Fruit fly (Drosophila melanogaster) whole organism, embryonic: Measurements from ENCODE around the gene CG14452.
A peak's percentile ranks its signal among the peaks of the same experiment; 100 is the strongest.

Experiments
- ATbp ChIP-seq: fragments of 200-800 bp; sonication (Bioruptor generic); optimal IDR thresholded peaks from 2 replicates; lab custom pipeline; 2017; ENCODE audit warnings: missing biosample characterization, mild to moderate bottlenecking, missing genetic modification characterization, missing genetic modification reagents
- Atf3 ChIP-seq: fragments of 200-800 bp; sonication (Bioruptor generic); optimal IDR thresholded peaks from 3 replicates; lab custom pipeline; 2016; ENCODE audit warnings: missing biosample characterization, missing genetic modification characterization
- CG11085 ChIP-seq: fragments of 200-800 bp; sonication (Bioruptor generic); IDR thresholded peaks from 2 replicates; pipeline ENCODE4 v1.3.6; 2022; ENCODE audit warnings: missing biosample characterization, missing genetic modification characterization
- CG11504 ChIP-seq: fragments of 200-800 bp; sonication (Bioruptor generic); optimal IDR thresholded peaks from 3 replicates; lab custom pipeline; 2019; ENCODE audit warnings: missing biosample characterization, mild to moderate bottlenecking, missing genetic modification characterization, moderate library complexity
- CG12659 ChIP-seq: fragments of 200-800 bp; sonication (Bioruptor generic); optimal IDR thresholded peaks from 3 replicates; lab custom pipeline; 2017; ENCODE audit warnings: mild to moderate bottlenecking, missing biosample characterization, missing genetic modification reagents, missing genetic modification characterization
- CG13624 ChIP-seq: fragments of 200-800 bp; sonication (Bioruptor generic); optimal IDR thresholded peaks from 2 replicates; lab custom pipeline; 2016; ENCODE audit warnings: missing biosample characterization, missing genetic modification characterization
- CG14860 ChIP-seq: fragments of 200-800 bp; sonication (Bioruptor generic); IDR thresholded peaks from 3 replicates; pipeline ENCODE4 v1.3.6; 2022; ENCODE audit warnings: missing biosample characterization, missing genetic modification characterization; ENCODE audit not compliant: partially characterized antibody
- CG15696 ChIP-seq: fragments of 200-800 bp; sonication (Bioruptor generic); optimal IDR thresholded peaks from 2 replicates; lab custom pipeline; 2019; ENCODE audit warnings: missing biosample characterization, mild to moderate bottlenecking, missing genetic modification characterization, moderate library complexity
- CG18476 ChIP-seq: fragments of 200-800 bp; sonication (Bioruptor generic); optimal IDR thresholded peaks from 2 replicates; lab custom pipeline; 2016; ENCODE audit warnings: missing biosample characterization, mild to moderate bottlenecking, missing genetic modification characterization
- CG2116 ChIP-seq: fragments of 200-800 bp; sonication (Bioruptor generic); optimal IDR thresholded peaks from 3 replicates; lab custom pipeline; 2018; ENCODE audit warnings: missing biosample characterization, mild to moderate bottlenecking, missing genetic modification characterization
- CG30020 ChIP-seq: fragments of 200-800 bp; optimal IDR thresholded peaks from 2 replicates; lab custom pipeline; 2019; ENCODE audit warnings: missing biosample characterization, mild to moderate bottlenecking, missing genetic modification characterization, moderate library complexity
- CG30431 ChIP-seq: fragments of 200-800 bp; sonication (Bioruptor generic); optimal IDR thresholded peaks from 2 replicates; lab custom pipeline; 2017; ENCODE audit warnings: missing biosample characterization, missing genetic modification characterization
- CG31388 ChIP-seq: fragments of 200-800 bp; sonication (Bioruptor generic); optimal IDR thresholded peaks from 2 replicates; lab custom pipeline; 2016; ENCODE audit warnings: missing biosample characterization, missing genetic modification characterization
- CG33213 ChIP-seq: fragments of 200-800 bp; sonication (Bioruptor generic); optimal IDR thresholded peaks from 3 replicates; lab custom pipeline; 2016; ENCODE audit warnings: missing biosample characterization, missing genetic modification characterization
- CG3407 ChIP-seq: fragments of 200-800 bp; sonication (Bioruptor generic); optimal IDR thresholded peaks from 2 replicates; lab custom pipeline; 2018; ENCODE audit warnings: missing biosample characterization, mild to moderate bottlenecking, missing genetic modification characterization
- CG4424 ChIP-seq: fragments of 200-800 bp; sonication (Bioruptor generic); optimal IDR thresholded peaks from 3 replicates; lab custom pipeline; 2016; ENCODE audit warnings: missing biosample characterization, missing genetic modification characterization
- CG6272 ChIP-seq: fragments of 200-800 bp; sonication (Bioruptor generic); IDR thresholded peaks from 2 replicates; pipeline ENCODE4 v1.3.6; 2022; ENCODE audit warnings: missing biosample characterization, missing genetic modification characterization
- CG6654 ChIP-seq: fragments of 200-800 bp; sonication (Bioruptor generic); optimal IDR thresholded peaks from 2 replicates; lab custom pipeline; 2017; ENCODE audit warnings: missing biosample characterization, mild to moderate bottlenecking, missing genetic modification characterization
- CG7963 ChIP-seq: fragments of 200-800 bp; sonication (Bioruptor generic); IDR thresholded peaks from 3 replicates; pipeline ENCODE4 v1.3.6; 2022; ENCODE audit warnings: missing biosample characterization, missing genetic modification characterization; ENCODE audit not compliant: partially characterized antibody
- CG8359 ChIP-seq: fragments of 200-800 bp; sonication (Bioruptor generic); optimal IDR thresholded peaks from 2 replicates; lab custom pipeline; 2017; ENCODE audit warnings: missing biosample characterization, mild to moderate bottlenecking, missing genetic modification characterization, borderline replicate concordance
- CG8765 ChIP-seq: fragments of 200-800 bp; sonication (Bioruptor generic); IDR thresholded peaks from 2 replicates; pipeline ENCODE4 v1.3.6; 2022; ENCODE audit warnings: missing biosample characterization, missing genetic modification characterization
- CG8944 ChIP-seq: fragments of 200-800 bp; sonication (Bioruptor generic); optimal IDR thresholded peaks from 3 replicates; lab custom pipeline; 2016; ENCODE audit warnings: missing biosample characterization, missing genetic modification characterization
- Doc3 ChIP-seq: fragments of 200-800 bp; sonication (Bioruptor generic); IDR thresholded peaks from 3 replicates; pipeline ENCODE4 v1.3.6; 2022; ENCODE audit warnings: missing biosample characterization, missing genetic modification characterization; ENCODE audit not compliant: partially characterized antibody
- H2.0 ChIP-seq: fragments of 200-800 bp; sonication (Bioruptor generic); IDR thresholded peaks from 2 replicates; pipeline ENCODE4 v1.3.6; 2022; ENCODE audit warnings: missing biosample characterization, missing genetic modification characterization
- Hand ChIP-seq: fragments of 200-800 bp; sonication (Bioruptor generic); optimal IDR thresholded peaks from 2 replicates; lab custom pipeline; 2017; ENCODE audit warnings: mild to moderate bottlenecking, missing biosample characterization, missing genetic modification reagents, missing genetic modification characterization
- Mes4 ChIP-seq: fragments of 200-800 bp; sonication (Bioruptor generic); optimal IDR thresholded peaks from 2 replicates; lab custom pipeline; 2016; ENCODE audit warnings: missing biosample characterization, missing genetic modification characterization
- Nf-YA ChIP-seq: fragments of 200-800 bp; sonication (Bioruptor generic); IDR thresholded peaks from 2 replicates; pipeline ENCODE4 v1.3.6; 2022; ENCODE audit warnings: missing biosample characterization, missing genetic modification characterization
- Opbp ChIP-seq: fragments of 200-800 bp; sonication (Bioruptor generic); IDR thresholded peaks from 3 replicates; pipeline ENCODE4 v1.3.6; 2022; ENCODE audit warnings: missing biosample characterization, missing genetic modification characterization; ENCODE audit not compliant: partially characterized antibody
- TFAM ChIP-seq: fragments of 200-800 bp; sonication (Bioruptor generic); optimal IDR thresholded peaks from 2 replicates; lab custom pipeline; 2017; ENCODE audit warnings: missing biosample characterization, missing genetic modification characterization, inconsistent platforms
- abd-A ChIP-seq: fragments of 200-800 bp; sonication (Bioruptor generic); optimal IDR thresholded peaks from 3 replicates; lab custom pipeline; 2019; ENCODE audit warnings: missing biosample characterization, mild to moderate bottlenecking, missing genetic modification characterization, moderate library complexity
- ase ChIP-seq: fragments of 200-800 bp; sonication (Bioruptor generic); IDR thresholded peaks from 3 replicates; pipeline ENCODE4 v1.3.6; 2022; ENCODE audit warnings: missing biosample characterization, missing genetic modification characterization
- disco-r ChIP-seq: fragments of 200-800 bp; sonication (Bioruptor generic); optimal IDR thresholded peaks from 2 replicates; lab custom pipeline; 2016; ENCODE audit warnings: missing biosample characterization, missing genetic modification characterization
- dm ChIP-seq: fragments of 200-800 bp; sonication (Bioruptor generic); optimal IDR thresholded peaks from 3 replicates; lab custom pipeline; 2016; ENCODE audit warnings: missing biosample characterization, missing genetic modification characterization
- ewg ChIP-seq: fragments of 200-800 bp; sonication (Bioruptor generic); optimal IDR thresholded peaks from 3 replicates; lab custom pipeline; 2017; ENCODE audit warnings: mild to moderate bottlenecking, missing biosample characterization, missing genetic modification reagents, missing genetic modification characterization
- exex ChIP-seq: fragments of 200-800 bp; sonication (Bioruptor generic); optimal IDR thresholded peaks from 4 replicates; lab custom pipeline; 2018; ENCODE audit warnings: missing biosample characterization, mild to moderate bottlenecking, missing genetic modification characterization, moderate library complexity
- fu2 ChIP-seq: fragments of 200-800 bp; sonication (Bioruptor generic); optimal IDR thresholded peaks from 2 replicates; lab custom pipeline; 2016; ENCODE audit warnings: missing biosample characterization, missing genetic modification characterization
- grn ChIP-seq: fragments of 200-800 bp; sonication (Bioruptor generic); optimal IDR thresholded peaks from 3 replicates; lab custom pipeline; 2017; ENCODE audit warnings: missing biosample characterization, missing genetic modification characterization
- gro ChIP-seq: fragments of 200-800 bp; sonication (Bioruptor generic); optimal IDR thresholded peaks from 2 replicates; lab custom pipeline; 2016; ENCODE audit warnings: missing biosample characterization, missing genetic modification characterization
- ind ChIP-seq: fragments of 200-800 bp; sonication (Bioruptor generic); optimal IDR thresholded peaks from 3 replicates; lab custom pipeline; 2016; ENCODE audit warnings: missing biosample characterization, missing genetic modification characterization
- ken ChIP-seq: fragments of 200-800 bp; sonication (Bioruptor generic); IDR thresholded peaks from 3 replicates; pipeline ENCODE4 v1.3.6; 2022; ENCODE audit warnings: missing biosample characterization, missing genetic modification characterization
- klu ChIP-seq: fragments of 200-800 bp; sonication (Bioruptor generic); IDR thresholded peaks from 2 replicates; pipeline ENCODE4 v1.3.6; 2022; ENCODE audit warnings: missing biosample characterization, missing genetic modification characterization
- lov ChIP-seq, 2 experiments: fragments of 200-800 bp in 1 of 2; fragments of >200 bp in 1 of 2; sonication (Bioruptor generic) in 1 of 2; IDR thresholded peaks in 1 of 2; optimal IDR thresholded peaks in 1 of 2; 2 replicates in 1 of 2; 3 replicates in 1 of 2; pipeline versions ENCODE4 v1.3.6 to Lab custom; 2017 to 2022; ENCODE audit warnings: missing biosample characterization in 1 of 2, missing genetic modification characterization in 1 of 2
- mld ChIP-seq: fragments of 200-800 bp; sonication (Bioruptor generic); IDR thresholded peaks from 3 replicates; pipeline ENCODE4 v1.3.6; 2022; ENCODE audit warnings: missing biosample characterization, missing genetic modification characterization; ENCODE audit not compliant: partially characterized antibody
- pho ChIP-seq: fragments of 200-800 bp; sonication (Bioruptor generic); optimal IDR thresholded peaks from 2 replicates; lab custom pipeline; 2016; ENCODE audit warnings: missing biosample characterization, missing genetic modification characterization
- scrt ChIP-seq: fragments of 200-800 bp; sonication (Bioruptor generic); optimal IDR thresholded peaks from 2 replicates; lab custom pipeline; 2018; ENCODE audit warnings: missing biosample characterization, mild to moderate bottlenecking, missing genetic modification characterization, moderate library complexity
- tio ChIP-seq: fragments of 200-800 bp; sonication (Bioruptor generic); optimal IDR thresholded peaks from 2 replicates; lab custom pipeline; 2017; ENCODE audit warnings: missing biosample characterization, missing genetic modification characterization, inconsistent platforms
- tup ChIP-seq: fragments of 200-800 bp; sonication (Bioruptor generic); optimal IDR thresholded peaks from 2 replicates; lab custom pipeline; 2016; ENCODE audit warnings: missing biosample characterization, mild to moderate bottlenecking, missing genetic modification characterization, moderate library complexity
- usp ChIP-seq: fragments of >200 bp; optimal IDR thresholded peaks from 2 replicates; lab custom pipeline; 2017; ENCODE audit warnings: missing biosample characterization, missing genetic modification characterization

CG14452 gene

DNA sequence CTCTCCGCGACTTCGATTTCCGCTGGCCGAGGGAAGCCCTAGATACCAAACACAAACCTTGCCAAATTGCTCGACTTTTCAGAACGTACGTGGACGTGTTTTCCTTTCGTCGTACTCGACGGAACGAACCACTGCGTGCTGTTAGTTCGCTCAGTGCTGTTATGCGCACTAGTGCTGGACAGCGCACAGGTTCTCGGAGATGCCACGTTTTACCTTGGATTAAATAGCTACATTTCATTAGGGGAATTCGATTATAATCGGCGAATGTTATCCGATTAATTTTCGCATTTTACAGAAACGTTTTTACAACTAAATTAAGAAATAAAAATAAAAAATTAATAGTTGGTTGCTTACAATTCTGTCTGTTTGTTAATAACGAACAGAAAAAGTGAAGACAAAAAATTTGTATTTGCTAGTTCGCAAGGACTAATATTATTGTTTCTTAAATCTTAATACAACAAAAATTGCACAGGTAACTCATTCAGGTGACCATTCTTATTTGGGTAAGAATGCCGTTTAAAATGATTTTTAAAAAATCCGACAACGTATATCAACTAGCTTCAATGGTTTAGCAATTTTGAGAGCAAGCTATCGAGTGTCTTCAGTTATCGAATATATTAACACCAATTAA, 21.5 kb downstream of the CG14452 start, which contains the start of the genes ArfGAP3 and CG32452 (continued):
- TF ChIP-seq pho = peak; percentile 74
- peak; percentile 47 for TF ChIP-seq CG30431
- peak; percentile 73 for TF ChIP-seq CG15696 (tag; lab: Kevin White, UChicago)
- TF ChIP-seq Atf3 (GFP tag; lab: Kevin White, UChicago) = peak; percentile 38
- peak; percentile 72 for TF ChIP-seq CG11085 (GFP tag; lab: Robert Waterston, UW)
- TF ChIP-seq Doc3 = peak; percentile 70; the same call in 2 of the 3 replicates
- TF ChIP-seq klu (GFP tag; lab: Robert Waterston, UW) = peak; percentile 63; the same call in 1 of the 2 replicates
- TF ChIP-seq CG8359 (GFP tag; lab: Kevin White, UChicago) = no peak
- peak; percentile 24 for TF ChIP-seq gro
- peak; percentile 43 for TF ChIP-seq dm (GFP tag; lab: Kevin White, UChicago)
- TF ChIP-seq CG31388 (GFP tag; lab: Kevin White, UChicago) = peak; percentile 37
- peak; percentile 77 for TF ChIP-seq CG4424 (GFP tag; lab: Kevin White, UChicago)
- no peak for TF ChIP-seq mld (GFP tag; lab: Robert Waterston, UW)
- no peak for TF ChIP-seq CG7963 (GFP tag; lab: Robert Waterston, UW)
- peak; percentile 65 for TF ChIP-seq ase (GFP tag; lab: Robert Waterston, UW)
- TF ChIP-seq ken (GFP tag; lab: Robert Waterston, UW) = peak; percentile 58; the same call in 1 of the 3 replicates
- TF ChIP-seq Hand (GFP tag; lab: Kevin White, UChicago) = no peak
- TF ChIP-seq usp (GFP tag; lab: Kevin White, UChicago) = no peak
- no peak for TF ChIP-seq scrt (GFP tag; lab: Kevin White, UChicago)
- TF ChIP-seq CG6272 (GFP tag; lab: Robert Waterston, UW) = peak; percentile 53; the same call in 1 of the 2 replicates
- TF ChIP-seq ind (GFP tag; lab: Kevin White, UChicago) = peak; percentile 78
- TF ChIP-seq Nf-YA (GFP tag; lab: Robert Waterston, UW) = no peak
- TF ChIP-seq abd-A (tag; lab: Kevin White, UChicago) = no peak
- TF ChIP-seq tio (GFP tag; lab: Kevin White, UChicago) = no peak
- TF ChIP-seq CG30020 (tag; lab: Kevin White, UChicago) = peak; percentile 81
- TF ChIP-seq TFAM = no peak
- peak; percentile 34 for TF ChIP-seq ewg (GFP tag; lab: Kevin White, UChicago)
- peak; percentile 67; the same call in 2 of the 3 replicates for TF ChIP-seq Opbp (GFP tag; lab: Robert Waterston, UW)
- no peak for TF ChIP-seq Mes4 (GFP tag; lab: Kevin White, UChicago)
- peak; percentile 47 for TF ChIP-seq exex (tag; lab: Kevin White, UChicago)
- no peak for TF ChIP-seq CG14860 (GFP tag; lab: Robert Waterston, UW)
- peak; percentile 54 for TF ChIP-seq CG13624 (GFP tag; lab: Kevin White, UChicago)
- TF ChIP-seq grn (GFP tag; lab: Kevin White, UChicago) = no peak
- TF ChIP-seq disco-r = no peak
- no peak for TF ChIP-seq lov (optimal IDR thresholded peaks at IDR 0.05; lab: Kevin White, UChicago)
- peak; percentile 45; the same call in 1 of the 3 replicates for TF ChIP-seq lov (GFP tag; IDR thresholded peaks at IDR 0.05; lab: Robert Waterston, UW)
- TF ChIP-seq ATbp (GFP tag; lab: Kevin White, UChicago) = peak; percentile 29
- TF ChIP-seq CG11504 (tag; lab: Kevin White, UChicago) = no peak
- peak; percentile 47 for TF ChIP-seq CG33213
- no peak for TF ChIP-seq tup (GFP tag; lab: Kevin White, UChicago)
- peak; percentile 81 for TF ChIP-seq CG12659 (GFP tag; lab: Kevin White, UChicago)
- TF ChIP-seq CG8765 = peak; percentile 29; the same call in 1 of the 2 replicates
- peak; percentile 24 for TF ChIP-seq CG8944 (GFP tag; lab: Kevin White, UChicago)
- peak; percentile 78 for TF ChIP-seq CG2116 (GFP tag; lab: Kevin White, UChicago)
- TF ChIP-seq fu2 (GFP tag; lab: Kevin White, UChicago) = peak; percentile 48
- peak; percentile 69 for TF ChIP-seq CG18476 (GFP tag; lab: Kevin White, UChicago)
- TF ChIP-seq CG3407 (GFP tag; lab: Kevin White, UChicago) = peak; percentile 45
- peak; percentile 59; the same call in 1 of the 2 replicates for TF ChIP-seq H2.0 (GFP tag; lab: Robert Waterston, UW)
- TF ChIP-seq CG6654 (GFP tag; lab: Kevin White, UChicago) = no peak
